Fruit fly (Drosophila melanogaster): ENCODE measurements around the gene CG7079.

DNA sequence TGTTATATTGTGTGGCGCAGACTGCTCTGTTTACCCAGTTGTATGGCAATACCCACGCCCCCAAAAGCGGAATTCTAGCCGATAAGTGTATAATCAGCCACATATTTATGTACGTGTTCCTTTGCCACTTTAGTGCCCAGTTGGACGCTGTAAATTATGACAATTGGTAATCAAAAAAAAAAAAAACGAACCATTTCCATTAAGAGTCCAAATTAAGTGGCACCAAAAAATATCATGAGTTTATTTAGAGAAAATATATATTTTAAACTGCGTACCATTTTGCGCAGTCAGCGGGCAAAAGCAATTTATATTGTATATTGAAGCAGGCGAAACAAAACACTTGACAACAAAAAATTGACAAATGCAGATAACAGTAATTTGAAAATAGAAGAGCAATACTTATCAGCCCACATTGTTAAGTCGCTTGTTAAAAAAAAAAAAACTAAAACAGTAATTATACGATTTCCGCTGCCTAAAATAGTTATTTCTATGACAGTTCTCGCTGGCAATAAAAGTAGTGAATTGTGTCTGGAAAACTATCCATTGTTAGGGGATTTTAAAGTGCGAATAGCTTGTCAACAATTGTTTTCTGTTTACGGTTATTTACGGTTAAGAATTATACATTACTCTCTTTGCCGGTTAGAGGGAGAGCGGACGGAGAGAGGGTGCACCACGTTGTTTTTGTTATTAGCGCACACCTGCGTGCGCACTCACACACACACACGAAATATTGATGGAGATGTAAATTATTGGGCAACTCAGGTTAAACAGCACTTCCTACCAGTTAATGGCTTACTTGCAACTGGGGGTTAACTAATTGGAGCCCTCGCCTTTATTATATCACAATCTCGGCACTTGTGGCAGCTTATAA is 11.1 kb upstream of the CG7079 start:
- TF ChIP-seq dac (GFP tag; optimal IDR thresholded peaks at IDR 0.05) (no peak), fd59A (GFP tag; optimal IDR thresholded peaks at IDR 0.05) (no peak), Eip93F (GFP tag; optimal IDR thresholded peaks at IDR 0.05) (no peak), Ets96B (tag; optimal IDR thresholded peaks at IDR 0.05) (no peak), spab (GFP tag; optimal IDR thresholded peaks at IDR 0.05) (no peak), CG16779 (tag; optimal IDR thresholded peaks at IDR 0.05) (no peak), cyc (GFP tag; optimal IDR thresholded peaks at IDR 0.05) (no peak), eg (GFP tag; IDR thresholded peaks at IDR 0.05) (no peak), OdsH (GFP tag; optimal IDR thresholded peaks at IDR 0.05) (no peak)
